Worm (Caenorhabditis elegans) whole organism, L1 larva: Measurements from ENCODE around the gene col-185.

Experiments
- ces-1 ChIP-seq: fragments of 150-350 bp; optimal IDR thresholded peaks from 2 replicates; lab custom pipeline; 2014; ENCODE audit warnings: missing biosample characterization, missing genetic modification reagents, missing genetic modification characterization
- dpl-1 ChIP-seq, 3 experiments: fragments of 150-350 bp in 2 of 3; sonication (generic microtip) in 1 of 3; optimal IDR thresholded peaks; 2 replicates each; lab custom pipeline; 2014 to 2017; ENCODE audit warnings: missing biosample characterization in 3 of 3, missing genetic modification characterization in 3 of 3, missing genetic modification reagents in 3 of 3
- dsc-1 ChIP-seq: sonication (generic microtip); optimal IDR thresholded peaks from 2 replicates; lab custom pipeline; 2016; ENCODE audit warnings: mild to moderate bottlenecking, missing genetic modification characterization, missing compliant biosample characterization
- elt-3 ChIP-seq, 6 experiments: fragments of 150-350 bp in 1 of 6; sonication (generic microtip); optimal IDR thresholded peaks; 2 replicates each; lab custom pipeline; 2017 to 2018; ENCODE audit warnings: missing biosample characterization in 6 of 6, missing genetic modification characterization in 6 of 6, inconsistent platforms in 1 of 6
- fos-1 ChIP-seq: fragments of 150-350 bp; optimal IDR thresholded peaks from 2 replicates; lab custom pipeline; 2014; ENCODE audit warnings: missing biosample characterization, missing genetic modification characterization
- grh-1 ChIP-seq: fragments of 200-800 bp; sonication (Bioruptor generic); IDR thresholded peaks from 2 replicates; pipeline ENCODE4 v1.3.6; 2022; ENCODE audit warnings: missing genetic modification reagents, missing genetic modification characterization, missing compliant biosample characterization
- hlh-17 ChIP-seq: fragments of 200-800 bp; sonication (Bioruptor generic); optimal IDR thresholded peaks from 2 replicates; lab custom pipeline; 2018; ENCODE audit warnings: missing genetic modification characterization, mild to moderate bottlenecking, missing compliant biosample characterization, moderate library complexity, borderline replicate concordance
- nhr-12 ChIP-seq: sonication (generic microtip); optimal IDR thresholded peaks from 2 replicates; lab custom pipeline; 2017; ENCODE audit warnings: missing biosample characterization, missing genetic modification characterization
- nhr-237 ChIP-seq: fragments of 150-350 bp; optimal IDR thresholded peaks from 2 replicates; lab custom pipeline; 2014; ENCODE audit warnings: missing biosample characterization, missing genetic modification characterization
- nhr-28 ChIP-seq: fragments of 150-350 bp; optimal IDR thresholded peaks from 2 replicates; lab custom pipeline; 2014; ENCODE audit warnings: missing biosample characterization, missing genetic modification characterization
- rnt-1 ChIP-seq: sonication (generic microtip); optimal IDR thresholded peaks from 2 replicates; lab custom pipeline; 2016; ENCODE audit warnings: mild to moderate bottlenecking, missing genetic modification characterization, moderate library complexity, missing compliant biosample characterization
- unc-86 ChIP-seq: sonication (generic microtip); optimal IDR thresholded peaks from 2 replicates; lab custom pipeline; 2016; ENCODE audit warnings: missing genetic modification characterization, missing compliant biosample characterization
- ztf-11 ChIP-seq, 2 experiments: sonication (generic microtip); optimal IDR thresholded peaks; 2 replicates each; lab custom pipeline; 2016 to 2017; ENCODE audit warnings: missing genetic modification characterization in 2 of 2, missing biosample characterization in 1 of 2, missing compliant biosample characterization in 1 of 2

ce11 chrX:13518861-13519713 lies 8.2 kb upstream of the col-185 start, which contains the start of the genes cdk-4 and F18H3.1:
- peak in 1 of 3 experiments; percentile 9 for TF ChIP-seq dpl-1 (GFP tag; optimal IDR thresholded peaks at IDR 0.05; lab: Kevin White, UChicago)
- no peak for TF ChIP-seq hlh-17 (GFP tag; lab: Kevin White, UChicago)
- peak in 1 of 2 experiments; percentile 41 for TF ChIP-seq ztf-11 (tag; optimal IDR thresholded peaks at IDR 0.05; lab: Kevin White, UChicago)
- peak; percentile 5 for TF ChIP-seq unc-86 (tag; lab: Kevin White, UChicago)
- TF ChIP-seq nhr-237 (tag; lab: Kevin White, UChicago) = no peak
- peak; percentile 39; the same call in 1 of the 2 replicates for TF ChIP-seq grh-1
- TF ChIP-seq rnt-1 (tag; lab: Kevin White, UChicago) = peak; percentile 30
- peak; percentile 17 for TF ChIP-seq dsc-1
- TF ChIP-seq fos-1 (tag; lab: Kevin White, UChicago) = no peak
- TF ChIP-seq elt-3 (tag; optimal IDR thresholded peaks at IDR 0.05; lab: Kevin White, UChicago) = no peak
- no peak for TF ChIP-seq nhr-28 (tag; lab: Kevin White, UChicago)
- TF ChIP-seq ces-1 (GFP tag; lab: Kevin White, UChicago) = no peak
- no peak for TF ChIP-seq nhr-12 (tag; lab: Kevin White, UChicago)
